Fruit fly (Drosophila melanogaster): ENCODE measurements around the gene ago.

The ago gene

DNA sequence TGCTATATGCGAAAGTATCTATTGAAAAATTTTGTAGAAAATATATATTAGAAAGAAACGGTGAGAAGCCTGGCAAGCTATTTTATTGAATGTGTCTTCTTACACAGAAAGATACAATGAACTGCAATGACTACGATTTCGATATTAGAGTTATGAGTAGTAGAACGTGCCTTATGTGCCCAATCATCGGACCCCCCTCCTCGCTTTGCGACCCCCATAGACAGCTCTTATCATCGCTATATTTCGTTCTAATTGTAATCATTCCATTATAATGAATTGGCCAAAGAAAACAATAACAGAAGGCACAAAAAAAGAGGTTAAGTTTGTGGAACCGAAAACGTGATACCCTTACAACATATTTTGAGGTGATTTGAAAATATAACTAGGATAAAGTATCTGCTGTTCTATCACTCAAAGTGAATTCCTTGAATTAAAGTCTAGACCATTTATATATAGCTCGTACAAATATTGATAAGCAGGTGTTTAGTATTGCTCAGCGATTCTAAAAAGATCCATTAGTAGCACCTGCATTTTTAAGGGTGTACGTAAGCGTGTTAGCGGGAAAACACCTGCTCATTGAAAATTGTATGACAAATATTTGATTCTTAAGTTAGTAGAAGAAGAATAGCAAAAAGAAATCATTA lies 21.3 kb downstream of the ago start:
- TF ChIP-seq CG1620 (GFP tag; optimal IDR thresholded peaks at IDR 0.05) (no peak), CG7101 (tag; optimal IDR thresholded peaks at IDR 0.05) (no peak), kay (GFP tag; ENCODE audit: borderline replicate concordance) (peak; percentile 50), CG5204 (GFP tag; optimal IDR thresholded peaks at IDR 0.05) (no peak), CG12768 (GFP tag; optimal IDR thresholded peaks at IDR 0.05) (no peak), Clk (GFP tag; optimal IDR thresholded peaks at IDR 0.05) (no peak)

DNA sequence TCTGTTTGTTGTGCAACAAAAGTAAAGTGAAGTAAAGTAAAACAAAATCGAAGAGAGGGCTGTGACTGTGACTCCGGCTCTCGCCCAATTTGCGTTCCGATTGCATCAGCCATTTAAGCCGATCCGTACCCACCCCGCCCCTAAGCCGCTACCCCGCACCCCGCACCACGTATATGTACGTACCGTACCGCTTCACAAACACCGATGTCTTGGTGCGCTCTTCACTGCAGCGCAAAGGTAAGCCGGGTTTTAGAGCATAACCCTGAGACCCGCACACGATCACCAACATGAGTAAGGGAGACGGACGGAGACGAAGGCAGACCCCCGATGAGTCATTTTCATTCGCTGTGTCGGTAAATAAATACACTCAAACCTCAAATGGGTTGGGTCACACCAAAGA lies 21.9 kb downstream of the ago start:
- peak; percentile 89 for TF ChIP-seq tj (GFP tag; optimal IDR thresholded peaks at IDR 0.05)
- no peak for TF ChIP-seq CG7045 (GFP tag; optimal IDR thresholded peaks at IDR 0.05)

DNA sequence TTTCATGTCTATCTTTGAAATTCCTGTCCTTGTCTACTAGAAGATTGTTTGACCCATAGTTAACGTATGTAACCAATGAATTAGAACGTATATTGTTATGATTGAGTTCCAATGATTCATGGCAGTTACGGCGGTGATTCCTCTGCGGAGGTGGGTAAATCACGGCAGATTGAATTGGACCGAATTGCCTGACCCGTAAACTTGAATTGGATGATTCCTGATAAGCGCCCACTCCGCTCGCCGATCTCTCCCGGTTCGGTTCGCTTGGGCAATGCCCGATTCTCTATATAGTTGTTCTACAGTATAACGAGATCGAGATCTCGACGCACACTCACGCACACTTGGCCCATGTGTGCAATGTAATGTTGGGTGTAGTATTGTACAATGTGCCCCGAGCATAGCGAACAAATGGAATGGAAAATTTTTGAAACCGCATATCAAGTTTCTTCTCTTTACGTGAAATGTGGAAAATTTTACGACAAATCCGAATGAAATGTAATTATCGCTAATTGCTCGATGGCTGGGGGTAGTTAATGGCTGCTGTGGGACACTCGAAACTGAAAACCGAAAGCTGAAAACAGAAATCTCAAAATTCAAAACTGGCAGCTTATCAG lies 22.6 kb downstream of the ago start:
- no peak for TF ChIP-seq kay (GFP tag; ENCODE audit: borderline replicate concordance)
- no peak for TF ChIP-seq ovo (GFP tag; optimal IDR thresholded peaks at IDR 0.05)
- TF ChIP-seq CG7045 (GFP tag; optimal IDR thresholded peaks at IDR 0.05) = no peak
- no peak for TF ChIP-seq CG14711 (tag; optimal IDR thresholded peaks at IDR 0.05)
- no peak for TF ChIP-seq pad (GFP tag; optimal IDR thresholded peaks at IDR 0.05)
- TF ChIP-seq tj (GFP tag; optimal IDR thresholded peaks at IDR 0.05) = no peak
- no peak for TF ChIP-seq Hr96 (GFP tag; optimal IDR thresholded peaks at IDR 0.05)
- no peak for TF ChIP-seq bab1 (GFP tag; optimal IDR thresholded peaks at IDR 0.05)
- no peak for TF ChIP-seq Mnt (GFP tag; optimal IDR thresholded peaks at IDR 0.05)

DNA sequence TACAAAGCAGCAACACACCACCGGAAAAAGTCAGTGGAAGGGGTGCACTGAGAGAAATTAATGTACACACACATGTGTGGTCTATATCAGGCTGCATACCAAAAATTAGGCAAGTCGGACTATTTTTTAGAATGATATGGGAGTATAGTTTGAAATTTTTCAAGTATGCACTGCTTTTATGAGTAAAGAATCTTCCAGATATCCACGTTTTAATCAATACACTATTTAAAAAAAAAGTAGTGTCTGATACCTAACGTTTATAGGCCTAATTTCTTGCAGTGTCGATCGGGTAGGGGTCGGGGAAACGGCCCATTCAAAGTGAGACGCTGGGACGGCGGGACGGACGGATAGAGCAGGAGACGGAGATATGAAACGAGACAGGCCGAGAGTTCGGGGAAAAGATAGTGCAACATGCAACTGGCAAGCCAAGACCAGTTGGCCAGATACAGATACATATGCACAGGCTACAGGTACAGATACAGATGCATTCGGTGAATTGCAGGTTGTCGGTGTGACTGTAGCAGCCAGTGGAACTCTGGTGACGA lies 23.7 kb downstream of the ago start:
- TF ChIP-seq Mnt (GFP tag; optimal IDR thresholded peaks at IDR 0.05) (no peak), CG14711 (tag; optimal IDR thresholded peaks at IDR 0.05) (no peak), CG7101 (tag; optimal IDR thresholded peaks at IDR 0.05) (peak; percentile 4), kay (GFP tag; ENCODE audit: borderline replicate concordance) (no peak), CG12768 (GFP tag; optimal IDR thresholded peaks at IDR 0.05) (no peak), Clk (GFP tag; optimal IDR thresholded peaks at IDR 0.05) (no peak), bab1 (GFP tag; optimal IDR thresholded peaks at IDR 0.05) (peak; percentile 2), CG11617 (GFP tag; optimal IDR thresholded peaks at IDR 0.05) (no peak), CG1620 (GFP tag; optimal IDR thresholded peaks at IDR 0.05) (no peak), CG7045 (GFP tag; optimal IDR thresholded peaks at IDR 0.05) (no peak), tj (GFP tag; optimal IDR thresholded peaks at IDR 0.05) (peak; percentile 3), Crg-1 (GFP tag; optimal IDR thresholded peaks at IDR 0.05) (no peak), CG33017 (tag; optimal IDR thresholded peaks at IDR 0.05) (no peak), CG5204 (GFP tag; optimal IDR thresholded peaks at IDR 0.05) (no peak), Hr96 (GFP tag; optimal IDR thresholded peaks at IDR 0.05) (peak; percentile 43), pad (GFP tag; optimal IDR thresholded peaks at IDR 0.05) (peak; percentile 12), toe (GFP tag; optimal IDR thresholded peaks at IDR 0.05) (no peak), ovo (GFP tag; optimal IDR thresholded peaks at IDR 0.05) (no peak), cic (GFP tag; optimal IDR thresholded peaks at IDR 0.05) (no peak), cnc (optimal IDR thresholded peaks at IDR 0.05) (no peak)

DNA sequence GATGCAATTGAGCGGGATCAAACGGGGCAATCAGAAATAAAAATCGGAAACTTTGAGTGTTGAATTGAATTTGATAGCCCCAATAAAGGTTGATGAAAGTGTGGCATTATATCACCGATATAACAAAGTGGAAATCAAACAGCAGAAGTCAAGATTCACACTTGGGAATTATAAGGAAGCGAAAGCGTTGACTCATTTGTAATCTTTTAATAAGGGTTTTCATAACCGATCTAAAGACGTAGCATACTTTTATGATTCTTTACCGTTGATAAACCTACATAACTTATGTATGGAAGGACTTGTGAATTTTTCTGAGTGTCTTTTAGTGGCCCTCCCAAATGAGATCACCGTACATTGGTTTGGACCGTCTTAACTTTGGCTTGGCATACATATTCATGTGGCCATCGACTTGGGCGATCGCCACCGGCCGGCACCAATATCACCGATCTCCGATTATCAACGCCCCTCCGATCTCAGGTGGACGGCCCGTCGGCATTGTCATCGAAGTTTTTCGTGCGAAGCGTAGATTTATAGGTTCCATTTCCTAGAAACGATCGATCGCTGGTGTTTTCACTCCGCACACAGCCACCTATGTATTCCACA lies 24.6 kb downstream of the ago start:
- TF ChIP-seq Hr96 (GFP tag; optimal IDR thresholded peaks at IDR 0.05) (no peak), CG33017 (tag; optimal IDR thresholded peaks at IDR 0.05) (no peak), CG14711 (tag; optimal IDR thresholded peaks at IDR 0.05) (no peak), CG11617 (GFP tag; optimal IDR thresholded peaks at IDR 0.05) (no peak), Crg-1 (GFP tag; optimal IDR thresholded peaks at IDR 0.05) (no peak), bab1 (GFP tag; optimal IDR thresholded peaks at IDR 0.05) (no peak), ovo (GFP tag; optimal IDR thresholded peaks at IDR 0.05) (no peak), tj (GFP tag; optimal IDR thresholded peaks at IDR 0.05) (no peak), Mnt (GFP tag; optimal IDR thresholded peaks at IDR 0.05) (no peak), CG1620 (GFP tag; optimal IDR thresholded peaks at IDR 0.05) (no peak), pad (GFP tag; optimal IDR thresholded peaks at IDR 0.05) (no peak)

DNA sequence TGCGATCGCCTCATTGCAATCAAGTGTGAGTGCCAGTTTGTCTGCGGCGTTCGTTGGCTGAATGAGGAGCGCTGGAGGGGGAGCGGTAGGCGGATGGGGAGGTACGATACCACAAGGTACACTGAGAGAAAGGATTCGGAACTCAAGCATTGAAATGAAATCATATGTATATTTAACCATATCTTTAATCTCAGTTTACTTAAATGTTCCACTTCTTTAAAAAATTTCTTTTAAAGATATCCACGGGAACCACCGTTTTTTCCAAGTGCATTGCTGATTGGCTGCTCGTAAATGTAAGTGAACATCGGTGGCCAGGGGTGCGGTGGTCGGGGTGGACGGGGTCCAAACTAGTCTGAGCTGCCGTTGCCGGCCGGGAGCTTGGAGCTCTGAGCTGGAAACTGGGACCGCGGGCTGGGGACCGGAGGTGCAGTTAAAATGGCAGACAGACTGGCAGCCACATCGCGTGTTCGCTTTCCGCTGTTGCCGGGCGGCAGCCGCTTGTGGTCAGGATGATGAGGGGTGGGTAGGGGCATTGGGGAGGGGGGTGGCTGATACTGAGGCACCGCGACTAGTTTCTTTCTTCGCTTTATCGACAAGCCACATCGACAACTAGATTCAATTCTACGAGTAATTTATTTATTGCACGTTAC lies 25.8 kb downstream of the ago start:
- TF ChIP-seq CG12768 (GFP tag; optimal IDR thresholded peaks at IDR 0.05) (peak; percentile 91), CG7045 (GFP tag; optimal IDR thresholded peaks at IDR 0.05) (peak; percentile 85), toe (GFP tag; optimal IDR thresholded peaks at IDR 0.05) (peak; percentile 86), Crg-1 (GFP tag; optimal IDR thresholded peaks at IDR 0.05) (no peak), CG1620 (GFP tag; optimal IDR thresholded peaks at IDR 0.05) (peak; percentile 54), pad (GFP tag; optimal IDR thresholded peaks at IDR 0.05) (peak; percentile 53), CG33017 (tag; optimal IDR thresholded peaks at IDR 0.05) (peak; percentile 85), Mnt (GFP tag; optimal IDR thresholded peaks at IDR 0.05) (no peak), CG7101 (tag; optimal IDR thresholded peaks at IDR 0.05) (peak; percentile 81), ovo (GFP tag; optimal IDR thresholded peaks at IDR 0.05) (no peak), tj (GFP tag; optimal IDR thresholded peaks at IDR 0.05) (peak; percentile 47), Hr96 (GFP tag; optimal IDR thresholded peaks at IDR 0.05) (peak; percentile 79), Clk (GFP tag; optimal IDR thresholded peaks at IDR 0.05) (peak; percentile 73), CG11617 (GFP tag; optimal IDR thresholded peaks at IDR 0.05) (peak; percentile 60), CG5204 (GFP tag; optimal IDR thresholded peaks at IDR 0.05) (peak; percentile 86), cic (GFP tag; optimal IDR thresholded peaks at IDR 0.05) (peak; percentile 26), CG14711 (tag; optimal IDR thresholded peaks at IDR 0.05) (peak; percentile 65), cnc (optimal IDR thresholded peaks at IDR 0.05) (no peak), bab1 (GFP tag; optimal IDR thresholded peaks at IDR 0.05) (peak; percentile 27), kay (GFP tag; ENCODE audit: borderline replicate concordance) (no peak)
